Worm (Caenorhabditis elegans) whole organism, midembryonic: ENCODE measurements around the gene Y38H6C.18.

ENCODE experiments used
- flt-1 ChIP-seq: fragments of 200-800 bp; sonication (Bioruptor generic); IDR thresholded peaks from 2 replicates; pipeline ENCODE4 v1.3.6; 2022; ENCODE audit warnings: missing genetic modification characterization, missing compliant biosample characterization
- klf-2 ChIP-seq: fragments of 200-800 bp; sonication (Bioruptor generic); conservative IDR thresholded peaks from 2 replicates; pipeline ENCODE4 v1.3.6; 2022; ENCODE audit warnings: missing genetic modification reagents, missing genetic modification characterization, missing compliant biosample characterization
- ref-1 ChIP-seq: fragments of 200-800 bp; sonication (Bioruptor generic); conservative IDR thresholded peaks from 2 replicates; pipeline ENCODE4 v1.3.6; 2022; ENCODE audit warnings: missing genetic modification reagents, missing genetic modification characterization, missing compliant biosample characterization
- tab-1 ChIP-seq: fragments of 200-800 bp; sonication (Bioruptor generic); IDR thresholded peaks from 2 replicates; pipeline ENCODE4 v1.3.6; 2022; ENCODE audit warnings: missing genetic modification characterization, missing compliant biosample characterization

ce11 chrV:20522219-20522618 is 24.7 kb downstream of the Y38H6C.18 start, which contains the start of the genes Y38H6C.9 and fbxa-150:
- TF ChIP-seq ref-1 (GFP tag; lab: Robert Waterston, UW) = no peak
- no peak for TF ChIP-seq klf-2 (GFP tag; lab: Robert Waterston, UW)
- TF ChIP-seq flt-1 (GFP tag; lab: Robert Waterston, UW) = no peak
- no peak for TF ChIP-seq tab-1 (GFP tag; lab: Robert Waterston, UW)
